Fruit fly (Drosophila melanogaster): ENCODE data around the gene TyrRII.

- TF ChIP-seq psq (optimal IDR thresholded peaks at IDR 0.05) (no peak), Sin3A (optimal IDR thresholded peaks at IDR 0.05) (no peak), insv (optimal IDR thresholded peaks at IDR 0.05) (no peak)
These were observed 59.3 kb downstream of the TyrRII start for dm6 chr3R:17795561-17796170.

Data from Kc167 (cell line).